Fruit fly (Drosophila melanogaster) whole organism, embryonic: ENCODE data around the gene CG11920.

Source experiments
- B-H1 ChIP-seq: fragments of 200-800 bp; sonication (Bioruptor generic); IDR thresholded peaks from 3 replicates; pipeline ENCODE4 v1.3.6; 2022; ENCODE audit warnings: missing biosample characterization, missing genetic modification characterization
- CG17359 ChIP-seq: fragments of 200-800 bp; sonication (Bioruptor generic); optimal IDR thresholded peaks from 3 replicates; lab custom pipeline; 2018; ENCODE audit warnings: missing biosample characterization, mild to moderate bottlenecking, missing genetic modification characterization, moderate library complexity
- CG3838 ChIP-seq: fragments of 200-800 bp; sonication (Bioruptor generic); optimal IDR thresholded peaks from 3 replicates; lab custom pipeline; 2016; ENCODE audit warnings: missing biosample characterization, missing genetic modification characterization
- D19B ChIP-seq: fragments of 200-800 bp; sonication (Bioruptor generic); optimal IDR thresholded peaks from 2 replicates; lab custom pipeline; 2017; ENCODE audit warnings: missing biosample characterization, mild to moderate bottlenecking, missing genetic modification characterization
- Fer3 ChIP-seq: fragments of 200-800 bp; sonication (Bioruptor generic); optimal IDR thresholded peaks from 2 replicates; lab custom pipeline; 2018; ENCODE audit warnings: missing biosample characterization, mild to moderate bottlenecking, missing genetic modification characterization, moderate library complexity
- fd64A ChIP-seq: fragments of 200-800 bp; sonication (Bioruptor generic); optimal IDR thresholded peaks from 3 replicates; lab custom pipeline; 2018; ENCODE audit warnings: missing biosample characterization, mild to moderate bottlenecking, missing genetic modification characterization
- knrl ChIP-seq: fragments of 200-800 bp; sonication (Bioruptor generic); IDR thresholded peaks from 3 replicates; pipeline ENCODE4 v1.3.6; 2022; ENCODE audit warnings: missing biosample characterization, missing genetic modification characterization; ENCODE audit not compliant: partially characterized antibody
- sisA ChIP-seq: fragments of 200-800 bp; sonication (Bioruptor generic); IDR thresholded peaks from 2 replicates; pipeline ENCODE4 v1.3.6; 2022; ENCODE audit warnings: missing biosample characterization, missing genetic modification characterization
- ttk ChIP-seq: fragments of 200-800 bp; sonication (Bioruptor generic); IDR thresholded peaks from 2 replicates; pipeline ENCODE4 v2.1.2; 2022; ENCODE audit warnings: missing biosample characterization, missing genetic modification characterization
- usp ChIP-seq: fragments of >200 bp; optimal IDR thresholded peaks from 2 replicates; lab custom pipeline; 2017; ENCODE audit warnings: missing biosample characterization, missing genetic modification characterization

dm6 chr3R:25082348-25082747 is 7.7 kb downstream of the CG11920 start, which contains the start of gene fd96Ca:
- no peak for TF ChIP-seq ttk (GFP tag; lab: Robert Waterston, UW)
- no peak for TF ChIP-seq CG17359
- TF ChIP-seq CG3838 (GFP tag; lab: Kevin White, UChicago), result no peak
- no peak for TF ChIP-seq sisA
- no peak for TF ChIP-seq fd64A (GFP tag; lab: Kevin White, UChicago)
- no peak for TF ChIP-seq B-H1 (GFP tag; lab: Robert Waterston, UW)
- no peak for TF ChIP-seq Fer3 (tag; lab: Kevin White, UChicago)
- no peak for TF ChIP-seq D19B (GFP tag; lab: Kevin White, UChicago)
- no peak for TF ChIP-seq knrl (GFP tag; lab: Robert Waterston, UW)
- no peak for TF ChIP-seq usp
